Fruit fly (Drosophila melanogaster) whole organism, larva: ENCODE results near the gene CG46387.

Experiments used
- noc ChIP-seq: fragments of 200-800 bp; sonication (Bioruptor generic); optimal IDR thresholded peaks from 3 replicates; lab custom pipeline; 2019; ENCODE audit warnings: missing biosample characterization, mild to moderate bottlenecking, missing genetic modification characterization, moderate library complexity

The CG46387 gene

DNA sequence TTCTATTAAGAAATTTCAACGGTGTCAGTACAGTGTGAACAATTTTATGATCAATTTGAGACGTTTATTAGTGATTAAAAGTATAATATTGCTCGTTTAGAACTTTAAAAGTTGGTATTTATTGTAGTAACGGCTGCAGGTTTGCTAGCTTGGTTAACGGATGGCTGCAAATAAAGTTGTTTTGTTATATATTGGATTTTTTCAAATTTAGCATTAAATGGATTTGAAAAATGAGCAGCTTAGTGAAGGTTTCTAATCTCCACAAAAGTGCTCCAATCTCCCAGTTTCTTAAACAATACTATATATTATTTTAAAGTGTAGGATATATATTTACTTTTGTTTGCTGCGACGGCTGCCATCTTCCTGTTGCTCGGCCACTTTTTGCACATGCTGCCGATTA lies 26.4 kb upstream of the CG46387 start:
- no peak for TF ChIP-seq noc (tag; lab: Kevin White, UChicago)

DNA sequence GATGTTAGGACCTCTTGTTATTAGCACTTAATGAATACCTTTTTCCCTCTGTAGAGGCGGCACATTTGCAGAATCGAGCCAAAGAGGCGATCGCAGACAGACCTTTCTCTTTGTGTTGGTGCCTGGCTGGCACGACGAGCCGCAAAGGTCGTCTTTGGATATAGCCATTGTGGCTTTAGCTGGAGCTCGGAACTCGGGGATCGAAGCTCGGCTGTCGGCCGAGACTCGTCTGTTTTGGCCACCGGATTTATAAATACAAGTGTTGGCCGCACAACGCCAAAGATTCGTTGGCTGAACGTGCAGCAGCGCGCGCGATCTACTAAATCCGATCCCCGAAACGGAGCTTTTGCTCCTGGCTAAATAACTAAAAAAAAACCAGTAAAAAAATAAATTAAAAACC lies 19.7 kb upstream of the CG46387 start, which contains the start of gene CG34382:
CG34382 (plus strand) TSS at position 301 of the 400 bp plus-strand sequence.
- TF ChIP-seq noc (tag; lab: Kevin White, UChicago): no peak

DNA sequence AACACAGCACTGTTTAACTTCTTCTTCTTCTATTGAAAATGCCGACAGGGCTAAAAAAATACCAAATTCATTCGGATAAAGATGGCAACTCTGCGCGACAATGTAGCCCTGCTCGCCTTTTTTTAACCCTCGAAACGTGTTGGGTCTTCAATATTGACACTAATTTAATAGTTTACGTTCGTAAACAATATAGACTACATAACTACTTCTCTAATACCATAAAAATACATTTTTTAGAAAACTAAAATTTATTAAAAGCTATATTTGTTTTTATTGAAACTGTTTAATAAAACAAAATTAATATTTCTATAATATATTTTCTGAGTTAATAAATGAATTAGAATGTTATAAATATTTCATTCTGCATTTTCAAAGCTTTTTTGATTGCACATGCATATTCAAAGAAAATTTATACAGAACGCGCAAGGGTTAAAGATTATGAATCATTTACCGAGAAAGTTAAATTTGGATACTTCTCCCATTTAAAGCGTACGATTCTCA lies 9.7 kb upstream of the CG46387 start, which contains the start of the genes Taf2 and CalpB:
Taf2 (minus strand) TSS at position 54 of the 501 bp plus-strand sequence.
CalpB (plus strand) TSS at position 133 of the 501 bp plus-strand sequence.
- peak; percentile 79 for TF ChIP-seq noc (tag; lab: Kevin White, UChicago)

DNA sequence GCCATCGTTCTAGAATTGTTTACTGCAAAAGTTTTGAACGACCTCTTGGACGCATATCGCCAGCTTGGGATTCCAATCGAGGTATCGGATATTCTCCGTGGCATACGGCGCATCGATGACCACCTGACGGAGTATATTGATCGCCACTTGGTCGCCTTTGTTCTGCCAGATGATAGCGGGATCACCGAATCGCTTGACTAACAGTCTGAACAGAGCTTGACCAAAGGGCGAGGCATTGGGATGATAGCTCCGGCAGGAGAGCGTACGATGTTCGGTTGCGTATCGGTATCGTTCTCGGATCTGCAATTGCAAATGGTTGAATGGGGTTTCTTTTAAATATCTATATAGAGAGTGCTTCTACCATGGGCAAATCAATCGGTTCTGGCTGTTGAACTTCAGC lies 4.4 kb upstream of the CG46387 start:
- no peak for TF ChIP-seq noc (tag; lab: Kevin White, UChicago)

dm6 chr3L:9894643-9895042 lies 3.8 kb upstream of the CG46387 start, which contains the start of the genes CG6709 and Hez:
Gene CG6709 (minus strand): TSS chr3L:9894743.
Gene Hez (minus strand): TSS chr3L:9894743.
- TF ChIP-seq noc (tag; lab: Kevin White, UChicago): no peak

dm6 chr3L:9897164-9897783 lies 1.2 kb upstream of the CG46387 start:
- peak; percentile 58 for TF ChIP-seq noc (tag; lab: Kevin White, UChicago)

dm6 chr3L:9899046-9899659 lies 727 bp downstream of the CG46387 start, which contains the start of gene nudE:
Gene nudE (plus strand): TSS chr3L:9899241.
- peak; percentile 11 for TF ChIP-seq noc (tag; lab: Kevin White, UChicago)

DNA sequence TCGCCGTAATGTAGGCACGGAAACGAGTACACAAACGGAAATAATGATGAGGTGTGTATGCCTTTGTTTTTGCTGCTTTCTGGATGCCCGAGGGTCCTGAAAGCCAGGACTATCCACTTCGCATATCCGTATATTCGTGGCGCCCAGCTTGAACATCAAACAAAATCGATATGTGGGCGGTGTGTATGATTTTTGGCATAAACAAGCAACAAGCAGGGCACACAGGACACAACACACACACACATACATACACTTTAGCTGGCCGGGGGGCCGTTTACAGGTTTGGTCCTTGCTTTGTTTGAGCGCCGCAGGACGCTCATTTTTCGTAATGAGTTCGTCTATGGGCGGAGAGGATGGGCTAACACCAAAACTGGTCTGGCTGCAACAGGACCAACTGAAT lies 6.6 kb downstream of the CG46387 start:
- no peak for TF ChIP-seq noc (tag; lab: Kevin White, UChicago)

- no peak for TF ChIP-seq noc (tag; lab: Kevin White, UChicago)
Measured at dm6 chr3L:9907719-9908170, 9.3 kb downstream of the CG46387 start, which contains the start of gene bma. Gene bma (plus strand): TSS chr3L:9908120.

- TF ChIP-seq noc (tag; lab: Kevin White, UChicago): no peak
Measured at dm6 chr3L:9927169-9927568, 28.7 kb downstream of the CG46387 start.
